Worm (Caenorhabditis elegans): ENCODE results near the gene F11C1.10.

- TF ChIP-seq snpc-4 (tag; optimal IDR thresholded peaks at IDR 0.05) = no peak
- no peak for TF ChIP-seq sptf-1 (tag; optimal IDR thresholded peaks at IDR 0.05)
- TF ChIP-seq skn-1 (tag; optimal IDR thresholded peaks at IDR 0.05) = no peak
Measured at ce11 chrX:13014341-13014740, 37.5 kb downstream of the F11C1.10 start.

All from whole organism, L1 larva.